Fruit fly (Drosophila melanogaster): ENCODE measurements around the gene CG9578.

CG9578 gene

dm6 chrX:20173464-20173995, 3.5 kb downstream of the CG9578 start, which contains the start of gene AnxB10 (continued):
- TF ChIP-seq zf30C (GFP tag; optimal IDR thresholded peaks at IDR 0.05) (no peak), Poxn (GFP tag; IDR thresholded peaks at IDR 0.05) (no peak), mld (GFP tag; IDR thresholded peaks at IDR 0.05; ENCODE audit: partially characterized antibody) (no peak), luna (GFP tag; optimal IDR thresholded peaks at IDR 0.05) (no peak), CG7556 (GFP tag; optimal IDR thresholded peaks at IDR 0.05) (peak; percentile 58), CG8089 (GFP tag; optimal IDR thresholded peaks at IDR 0.05) (peak; percentile 35), Fer2 (tag; optimal IDR thresholded peaks at IDR 0.05) (peak; percentile 6), ranshi (GFP tag; IDR thresholded peaks at IDR 0.05) (peak; percentile 34; the same call in 1 of the 2 replicates), CG9817 (tag; optimal IDR thresholded peaks at IDR 0.05) (no peak), CG6689 (GFP tag; IDR thresholded peaks at IDR 0.05) (peak; percentile 75), Hr51 (GFP tag; optimal IDR thresholded peaks at IDR 0.05) (peak in 1 of 2 experiments; percentile 75), sisA (GFP tag; IDR thresholded peaks at IDR 0.05) (peak; percentile 43; the same call in 1 of the 2 replicates), Myb (GFP tag; optimal IDR thresholded peaks at IDR 0.05) (peak; percentile 4), slp2 (GFP tag; optimal IDR thresholded peaks at IDR 0.05) (peak; percentile 58), hkb (optimal IDR thresholded peaks at IDR 0.05) (no peak), hkb (GFP tag; IDR thresholded peaks at IDR 0.05) (peak; percentile 67), row (GFP tag; IDR thresholded peaks at IDR 0.05) (peak; percentile 58), shn (GFP tag; optimal IDR thresholded peaks at IDR 0.05) (no peak), her (GFP tag; optimal IDR thresholded peaks at IDR 0.05) (no peak), CG16815 (GFP tag; optimal IDR thresholded peaks at IDR 0.05) (no peak), CG18764 (GFP tag; optimal IDR thresholded peaks at IDR 0.05) (peak; percentile 31), org-1 (GFP tag; optimal IDR thresholded peaks at IDR 0.05) (peak; percentile 17), CG32772 (GFP tag; IDR thresholded peaks at IDR 0.05) (0 out of 2 replicates have a peak, but pooled peaks have one; percentile 25), CG11695 (GFP tag; IDR thresholded peaks at IDR 0.05) (peak; percentile 59; the same call in 1 of the 3 replicates), CG3065 (GFP tag; optimal IDR thresholded peaks at IDR 0.05) (no peak), dan (GFP tag; IDR thresholded peaks at IDR 0.05) (no peak), ab (GFP tag; optimal IDR thresholded peaks at IDR 0.05) (no peak), stwl (tag; optimal IDR thresholded peaks at IDR 0.05) (no peak), BtbVII (GFP tag; optimal IDR thresholded peaks at IDR 0.05) (peak; percentile 46), MTF-1 (GFP tag; optimal IDR thresholded peaks at IDR 0.05; ENCODE audit: borderline replicate concordance) (no peak), CG13296 (GFP tag; optimal IDR thresholded peaks at IDR 0.05) (peak; percentile 74), oc (tag; optimal IDR thresholded peaks at IDR 0.05) (peak; percentile 22), lilli (GFP tag; optimal IDR thresholded peaks at IDR 0.05) (peak; percentile 28), E2f1 (GFP tag; IDR thresholded peaks at IDR 0.05) (0 out of 2 replicates have a peak, but pooled peaks have one; percentile 26), Antp (GFP tag; optimal IDR thresholded peaks at IDR 0.05) (no peak), salm (tag; optimal IDR thresholded peaks at IDR 0.05) (peak; percentile 5), CG7987 (GFP tag; optimal IDR thresholded peaks at IDR 0.05) (no peak), Max (GFP tag; optimal IDR thresholded peaks at IDR 0.05) (peak; percentile 54), CG9609 (GFP tag; optimal IDR thresholded peaks at IDR 0.05) (peak; percentile 0), CG14667 (GFP tag; IDR thresholded peaks at IDR 0.05) (0 out of 2 replicates have a peak, but pooled peaks have one; percentile 17), maf-S (GFP tag; optimal IDR thresholded peaks at IDR 0.05) (peak; percentile 12), pho (GFP tag; optimal IDR thresholded peaks at IDR 0.05) (no peak), ash1 (GFP tag; optimal IDR thresholded peaks at IDR 0.05) (no peak), CG8944 (GFP tag; optimal IDR thresholded peaks at IDR 0.05) (peak; percentile 47), Six4 (GFP tag; optimal IDR thresholded peaks at IDR 0.05) (peak; percentile 61), CG1603 (tag; optimal IDR thresholded peaks at IDR 0.05) (no peak), CG3281 (GFP tag; optimal IDR thresholded peaks at IDR 0.05) (peak; percentile 75), chinmo (GFP tag; IDR thresholded peaks at IDR 0.05; ENCODE audit: partially characterized antibody) (no peak), D19A (tag; optimal IDR thresholded peaks at IDR 0.05) (peak; percentile 56), cad (GFP tag; optimal IDR thresholded peaks at IDR 0.05) (no peak), eyg (GFP tag; optimal IDR thresholded peaks at IDR 0.05) (no peak)
